Fruit fly (Drosophila melanogaster) whole organism, embryonic: ENCODE results near the gene Rpn9.

Experiments used
- ATbp ChIP-seq: fragments of 200-800 bp; sonication (Bioruptor generic); optimal IDR thresholded peaks from 2 replicates; lab custom pipeline; 2017; ENCODE audit warnings: missing biosample characterization, mild to moderate bottlenecking, missing genetic modification characterization, missing genetic modification reagents
- Aef1 ChIP-seq: fragments of 200-800 bp; sonication (Bioruptor generic); IDR thresholded peaks from 3 replicates; pipeline ENCODE4 v1.3.6; 2022; ENCODE audit warnings: missing biosample characterization, missing genetic modification characterization
- Awh ChIP-seq: fragments of 200-800 bp; sonication (Bioruptor generic); IDR thresholded peaks from 2 replicates; pipeline ENCODE4, ENCODE4 v1.3.6; 2022; ENCODE audit warnings: missing biosample characterization, missing genetic modification characterization
- CG10366 ChIP-seq: fragments of 200-800 bp; sonication (Bioruptor generic); IDR thresholded peaks from 2 replicates; pipeline ENCODE4 v1.3.6; 2022; ENCODE audit warnings: missing biosample characterization, missing genetic modification characterization
- CG11560 ChIP-seq: fragments of 200-800 bp; sonication (Bioruptor generic); IDR thresholded peaks from 3 replicates; pipeline ENCODE4 v1.3.6; 2022; ENCODE audit warnings: missing biosample characterization, missing genetic modification characterization
- CG14014 ChIP-seq: fragments of 200-800 bp; sonication (Bioruptor generic); IDR thresholded peaks from 2 replicates; pipeline ENCODE4 v1.3.6; 2022; ENCODE audit warnings: missing biosample characterization, missing genetic modification characterization
- CG1603 ChIP-seq: fragments of 200-800 bp; sonication (Bioruptor generic); optimal IDR thresholded peaks from 2 replicates; lab custom pipeline; 2019; ENCODE audit warnings: missing biosample characterization, mild to moderate bottlenecking, missing genetic modification characterization, moderate library complexity
- CG16863 ChIP-seq: fragments of 200-800 bp; sonication (Bioruptor generic); optimal IDR thresholded peaks from 3 replicates; lab custom pipeline; 2016; ENCODE audit warnings: missing biosample characterization, missing genetic modification characterization
- CG17328 ChIP-seq: fragments of 200-800 bp; sonication (Bioruptor generic); IDR thresholded peaks from 2 replicates; pipeline ENCODE4 v1.3.6; 2022; ENCODE audit warnings: missing biosample characterization, missing genetic modification characterization
- CG17385 ChIP-seq: fragments of 200-800 bp; sonication (Bioruptor generic); optimal IDR thresholded peaks from 3 replicates; lab custom pipeline; 2018; ENCODE audit warnings: missing biosample characterization, mild to moderate bottlenecking, missing genetic modification characterization
- CG17568 ChIP-seq: fragments of 200-800 bp; sonication (Bioruptor generic); optimal IDR thresholded peaks from 2 replicates; lab custom pipeline; 2018; ENCODE audit warnings: missing biosample characterization, mild to moderate bottlenecking, missing genetic modification characterization, moderate library complexity
- CG18764 ChIP-seq: fragments of 200-800 bp; sonication (Bioruptor generic); optimal IDR thresholded peaks from 3 replicates; lab custom pipeline; 2016; ENCODE audit warnings: missing biosample characterization, missing genetic modification characterization
- CG34376 ChIP-seq: fragments of 200-800 bp; sonication (Bioruptor generic); optimal IDR thresholded peaks from 2 replicates; lab custom pipeline; 2018; ENCODE audit warnings: missing biosample characterization, mild to moderate bottlenecking, missing genetic modification characterization
- CG3995 ChIP-seq: fragments of 200-800 bp; sonication (Bioruptor generic); optimal IDR thresholded peaks from 3 replicates; lab custom pipeline; 2016; ENCODE audit warnings: missing biosample characterization, missing genetic modification characterization
- CG4328 ChIP-seq: fragments of 200-800 bp; sonication (Bioruptor generic); optimal IDR thresholded peaks from 3 replicates; lab custom pipeline; 2017; ENCODE audit warnings: missing biosample characterization, missing genetic modification reagents, missing genetic modification characterization
- CG4854 ChIP-seq: fragments of 200-800 bp; sonication (Bioruptor generic); optimal IDR thresholded peaks from 2 replicates; lab custom pipeline; 2016; ENCODE audit warnings: missing biosample characterization, missing genetic modification characterization, inconsistent platforms
- CG5953 ChIP-seq: fragments of 200-800 bp; sonication (Bioruptor generic); IDR thresholded peaks from 2 replicates; pipeline ENCODE4 v1.3.6; 2022; ENCODE audit warnings: missing biosample characterization, missing genetic modification characterization
- CG8290 ChIP-seq, 3 experiments: fragments of 200-800 bp; sonication (Bioruptor generic); optimal IDR thresholded peaks; 2 replicates each; lab custom pipeline; 2016 to 2019; ENCODE audit warnings: missing biosample characterization in 3 of 3, missing genetic modification characterization in 3 of 3, mild to moderate bottlenecking in 2 of 3, moderate library complexity in 1 of 3
- CoRest ChIP-seq: fragments of 200-800 bp; sonication (Bioruptor generic); optimal IDR thresholded peaks from 3 replicates; lab custom pipeline; 2018; ENCODE audit warnings: missing biosample characterization, mild to moderate bottlenecking, missing genetic modification characterization, moderate library complexity
- Doc3 ChIP-seq: fragments of 200-800 bp; sonication (Bioruptor generic); IDR thresholded peaks from 3 replicates; pipeline ENCODE4 v1.3.6; 2022; ENCODE audit warnings: missing biosample characterization, missing genetic modification characterization; ENCODE audit not compliant: partially characterized antibody
- Hr51 ChIP-seq, 2 experiments: fragments of 200-800 bp; sonication (Bioruptor generic); optimal IDR thresholded peaks; 2 replicates in 1 of 2; 3 replicates in 1 of 2; lab custom pipeline; 2016 to 2018; ENCODE audit warnings: missing biosample characterization in 2 of 2, missing genetic modification characterization in 2 of 2, mild to moderate bottlenecking in 1 of 2, moderate library complexity in 1 of 2
- Med ChIP-seq: fragments of 200-800 bp; sonication (Bioruptor generic); peaks from one replicate; lab custom pipeline; 2016; ENCODE audit warnings: missing biosample characterization, missing genetic modification characterization, mild to moderate bottlenecking, inconsistent platforms, moderate library complexity
- Meics ChIP-seq: fragments of 200-800 bp; sonication (Bioruptor generic); optimal IDR thresholded peaks from 2 replicates; lab custom pipeline; 2017; ENCODE audit warnings: missing biosample characterization, mild to moderate bottlenecking, missing genetic modification characterization
- Neu2 ChIP-seq: fragments of 200-800 bp; sonication (Bioruptor generic); optimal IDR thresholded peaks from 3 replicates; lab custom pipeline; 2016; ENCODE audit warnings: missing biosample characterization, missing genetic modification characterization, borderline replicate concordance
- Rx ChIP-seq: fragments of 200-800 bp; sonication (Bioruptor generic); IDR thresholded peaks from 2 replicates; pipeline ENCODE4 v1.3.6; 2022; ENCODE audit warnings: missing biosample characterization, missing genetic modification characterization
- TFAM ChIP-seq: fragments of 200-800 bp; sonication (Bioruptor generic); optimal IDR thresholded peaks from 2 replicates; lab custom pipeline; 2017; ENCODE audit warnings: missing biosample characterization, missing genetic modification characterization, inconsistent platforms
- Xrp1 ChIP-seq: fragments of 200-800 bp; sonication (Bioruptor generic); IDR thresholded peaks from 2 replicates; pipeline ENCODE4 v1.3.6; 2022; ENCODE audit warnings: missing biosample characterization, missing genetic modification characterization
- aop ChIP-seq: fragments of 200-800 bp; sonication (Bioruptor generic); IDR thresholded peaks from 2 replicates; pipeline ENCODE4 v1.3.6; 2022; ENCODE audit warnings: missing biosample characterization, missing genetic modification characterization
- bab2 ChIP-seq: fragments of 200-800 bp; sonication (Bioruptor generic); optimal IDR thresholded peaks from 2 replicates; lab custom pipeline; 2016; ENCODE audit warnings: missing biosample characterization, missing genetic modification characterization
- bcd ChIP-seq: fragments of 200-800 bp; sonication (Bioruptor generic); optimal IDR thresholded peaks from 2 replicates; lab custom pipeline; 2017; ENCODE audit warnings: missing biosample characterization, mild to moderate bottlenecking, missing genetic modification characterization
- cato ChIP-seq: fragments of 200-800 bp; sonication (Bioruptor generic); optimal IDR thresholded peaks from 2 replicates; lab custom pipeline; 2016; ENCODE audit warnings: missing biosample characterization, missing genetic modification characterization, borderline replicate concordance
- chm ChIP-seq: fragments of 200-800 bp; sonication (Bioruptor generic); IDR thresholded peaks from 2 replicates; pipeline ENCODE4 v1.3.6; 2022; ENCODE audit warnings: missing biosample characterization, missing genetic modification characterization
- croc ChIP-seq: fragments of 200-800 bp; sonication (Bioruptor generic); conservative IDR thresholded peaks from 3 replicates; pipeline ENCODE4 v1.3.6; 2022; ENCODE audit warnings: missing biosample characterization, missing genetic modification characterization
- dan ChIP-seq: fragments of 200-800 bp; sonication (Bioruptor generic); IDR thresholded peaks from 2 replicates; pipeline ENCODE4 v1.3.6; 2022; ENCODE audit warnings: missing biosample characterization, missing genetic modification characterization
- danr ChIP-seq: fragments of 200-800 bp; sonication (Bioruptor generic); IDR thresholded peaks from 2 replicates; pipeline ENCODE4 v1.3.6; 2022; ENCODE audit warnings: missing biosample characterization, missing genetic modification characterization
- dimm ChIP-seq: fragments of 200-800 bp; sonication (Bioruptor generic); IDR thresholded peaks from 2 replicates; pipeline ENCODE4 v1.3.6; 2022; ENCODE audit warnings: missing biosample characterization, missing genetic modification characterization
- fd3F ChIP-seq: fragments of 200-800 bp; sonication (Bioruptor generic); optimal IDR thresholded peaks from 2 replicates; lab custom pipeline; 2018; ENCODE audit warnings: missing biosample characterization, mild to moderate bottlenecking, missing genetic modification characterization, moderate library complexity
- insv ChIP-seq, 2 experiments: fragments of 200-800 bp; sonication (Bioruptor generic); optimal IDR thresholded peaks; 3 replicates each; lab custom pipeline; 2016 to 2018; ENCODE audit warnings: missing biosample characterization in 2 of 2, missing genetic modification characterization in 2 of 2
- kah ChIP-seq: fragments of 200-800 bp; sonication (Bioruptor generic); optimal IDR thresholded peaks from 2 replicates; lab custom pipeline; 2018; ENCODE audit warnings: missing biosample characterization, mild to moderate bottlenecking, missing genetic modification characterization
- klu ChIP-seq: fragments of 200-800 bp; sonication (Bioruptor generic); IDR thresholded peaks from 2 replicates; pipeline ENCODE4 v1.3.6; 2022; ENCODE audit warnings: missing biosample characterization, missing genetic modification characterization
- knrl ChIP-seq: fragments of 200-800 bp; sonication (Bioruptor generic); IDR thresholded peaks from 3 replicates; pipeline ENCODE4 v1.3.6; 2022; ENCODE audit warnings: missing biosample characterization, missing genetic modification characterization; ENCODE audit not compliant: partially characterized antibody
- lab ChIP-seq: fragments of 200-800 bp; sonication (Bioruptor generic); optimal IDR thresholded peaks from 3 replicates; lab custom pipeline; 2017; ENCODE audit warnings: missing biosample characterization, missing genetic modification characterization, mild to moderate bottlenecking, moderate library complexity, missing genetic modification reagents
- lbe ChIP-seq: fragments of 200-800 bp; sonication (Bioruptor generic); optimal IDR thresholded peaks from 2 replicates; lab custom pipeline; 2016; ENCODE audit warnings: missing biosample characterization, mild to moderate bottlenecking, missing genetic modification characterization
- stc ChIP-seq: fragments of 200-800 bp; sonication (Bioruptor generic); IDR thresholded peaks from 2 replicates; pipeline ENCODE4 v1.3.6; 2022; ENCODE audit warnings: missing biosample characterization, missing genetic modification characterization
- stwl ChIP-seq: fragments of 200-800 bp; sonication (Bioruptor generic); optimal IDR thresholded peaks from 3 replicates; lab custom pipeline; 2018; ENCODE audit warnings: missing biosample characterization, mild to moderate bottlenecking, missing genetic modification characterization, moderate library complexity
- tll ChIP-seq, 2 experiments: fragments of 200-800 bp in 1 of 2; fragments of >200 bp in 1 of 2; sonication (Bioruptor generic) in 1 of 2; optimal IDR thresholded peaks; 2 replicates each; lab custom pipeline; 2017 to 2019; ENCODE audit warnings: missing biosample characterization in 2 of 2, missing genetic modification characterization in 2 of 2, mild to moderate bottlenecking in 1 of 2, moderate library complexity in 1 of 2
- vnd ChIP-seq: fragments of 200-800 bp; sonication (Bioruptor generic); IDR thresholded peaks from 3 replicates; pipeline ENCODE4 v1.3.6; 2022; ENCODE audit warnings: missing biosample characterization, missing genetic modification characterization; ENCODE audit not compliant: partially characterized antibody
- zf30C ChIP-seq: fragments of 200-800 bp; sonication (Bioruptor generic); optimal IDR thresholded peaks from 3 replicates; lab custom pipeline; 2018; ENCODE audit warnings: missing biosample characterization, mild to moderate bottlenecking, missing genetic modification characterization

Rpn9 gene

dm6 chr3R:23709508-23710208 is 23.6 kb downstream of the Rpn9 start, which contains the start of gene CG10301 (continued):
- no peak for TF ChIP-seq danr (GFP tag; lab: Robert Waterston, UW)
- peak; percentile 26 for TF ChIP-seq CG16863
- 0 out of 2 replicates have a peak, but pooled peaks have one; percentile 41 for TF ChIP-seq dan
- peak; percentile 1 to 53 for TF ChIP-seq Hr51 (GFP tag; optimal IDR thresholded peaks at IDR 0.05; lab: Kevin White, UChicago)
- TF ChIP-seq CG17328 (GFP tag; lab: Robert Waterston, UW), result peak; percentile 81
- TF ChIP-seq fd3F (GFP tag; lab: Kevin White, UChicago), result no peak
- TF ChIP-seq bab2 (GFP tag; lab: Kevin White, UChicago), result peak; percentile 34
- TF ChIP-seq knrl, result no peak
- TF ChIP-seq insv (GFP tag; optimal IDR thresholded peaks at IDR 0.05; lab: Kevin White, UChicago), result no peak
- TF ChIP-seq zf30C (GFP tag; lab: Kevin White, UChicago), result peak; percentile 81
- TF ChIP-seq CG4854 (GFP tag; lab: Kevin White, UChicago), result no peak
- no peak; the same call in 1 of the 2 replicates for TF ChIP-seq dimm (GFP tag; lab: Robert Waterston, UW)
- TF ChIP-seq tll (GFP tag; optimal IDR thresholded peaks at IDR 0.05; lab: Kevin White, UChicago), result no peak
- peak; percentile 72 for TF ChIP-seq chm
- no peak for TF ChIP-seq lbe (GFP tag; lab: Kevin White, UChicago)
- TF ChIP-seq CG10366 (GFP tag; lab: Robert Waterston, UW), result peak; percentile 53
- TF ChIP-seq CG17385 (GFP tag; lab: Kevin White, UChicago), result peak; percentile 45
- TF ChIP-seq TFAM, result no peak
- TF ChIP-seq kah (GFP tag; lab: Kevin White, UChicago), result peak; percentile 34
- TF ChIP-seq CG8290 (GFP tag; optimal IDR thresholded peaks at IDR 0.05; lab: Kevin White, UChicago), result peak; percentile 24
- TF ChIP-seq CG8290 (tag; optimal IDR thresholded peaks at IDR 0.05; lab: Kevin White, UChicago), result no peak
- TF ChIP-seq CG14014 (GFP tag; lab: Robert Waterston, UW), result no peak
- peak; percentile 61 for TF ChIP-seq CoRest (tag; lab: Kevin White, UChicago)
- no peak for TF ChIP-seq CG11560 (tag; lab: Robert Waterston, UW)
- peak; percentile 49 for TF ChIP-seq bcd (GFP tag; lab: Kevin White, UChicago)
- TF ChIP-seq CG3995 (GFP tag; lab: Kevin White, UChicago), result no peak
- TF ChIP-seq Doc3 (GFP tag; lab: Robert Waterston, UW), result no peak
- TF ChIP-seq CG18764, result peak; percentile 47
- TF ChIP-seq CG1603, result peak; percentile 84
- peak; percentile 40 for TF ChIP-seq cato
- no peak for TF ChIP-seq Neu2 (GFP tag; lab: Kevin White, UChicago)
- peak; percentile 85 for TF ChIP-seq Xrp1 (GFP tag; lab: Robert Waterston, UW)
- peak; percentile 56 for TF ChIP-seq ATbp (GFP tag; lab: Kevin White, UChicago)
- TF ChIP-seq klu (GFP tag; lab: Robert Waterston, UW), result no peak
- TF ChIP-seq Med, result peak; percentile 77
- peak; percentile 52 for TF ChIP-seq Awh (GFP tag; lab: Robert Waterston, UW)
- no peak for TF ChIP-seq CG34376 (GFP tag; lab: Kevin White, UChicago)
- TF ChIP-seq CG4328 (GFP tag; lab: Kevin White, UChicago), result no peak
- no peak for TF ChIP-seq Meics (GFP tag; lab: Kevin White, UChicago)
- TF ChIP-seq aop (GFP tag; lab: Robert Waterston, UW), result 0 out of 2 replicates have a peak, but pooled peaks have one; percentile 38
- peak; percentile 21 for TF ChIP-seq stwl (tag; lab: Kevin White, UChicago)
- no peak; the same call in 2 of the 3 replicates for TF ChIP-seq Aef1 (GFP tag; lab: Robert Waterston, UW)
- peak; percentile 39 for TF ChIP-seq Rx
- no peak for TF ChIP-seq CG17568 (GFP tag; lab: Kevin White, UChicago)
- no peak for TF ChIP-seq vnd (GFP tag; lab: Robert Waterston, UW)
- TF ChIP-seq CG5953 (GFP tag; lab: Robert Waterston, UW), result peak; percentile 53; the same call in 1 of the 2 replicates
- TF ChIP-seq stc (GFP tag; lab: Robert Waterston, UW), result no peak
- peak; percentile 43 for TF ChIP-seq lab (GFP tag; lab: Kevin White, UChicago)
- TF ChIP-seq croc (GFP tag; lab: Robert Waterston, UW), result peak; percentile 42; the same call in 1 of the 3 replicates
